Fruit fly (Drosophila melanogaster) whole organism, adult: ENCODE data around the gene CG13482.
A peak's percentile ranks its signal among the peaks of the same experiment; 100 is the strongest.

Source experiments
- CG11617 ChIP-seq: fragments of 200-800 bp; sonication (Bioruptor generic); optimal IDR thresholded peaks from 2 replicates; lab custom pipeline; 2017; ENCODE audit warnings: mild to moderate bottlenecking, missing biosample characterization, missing genetic modification reagents, missing genetic modification characterization
- CG12768 ChIP-seq: fragments of 200-800 bp; sonication (Bioruptor generic); optimal IDR thresholded peaks from 2 replicates; lab custom pipeline; 2017; ENCODE audit warnings: missing biosample characterization, missing genetic modification characterization, mild to moderate bottlenecking, moderate library complexity, missing genetic modification reagents
- CG14711 ChIP-seq: fragments of 200-800 bp; sonication (Bioruptor generic); optimal IDR thresholded peaks from 2 replicates; lab custom pipeline; 2018; ENCODE audit warnings: missing biosample characterization, mild to moderate bottlenecking, missing genetic modification characterization, moderate library complexity
- CG1620 ChIP-seq: fragments of 200-800 bp; sonication (Bioruptor generic); optimal IDR thresholded peaks from 2 replicates; lab custom pipeline; 2016; ENCODE audit warnings: missing biosample characterization, missing genetic modification characterization
- CG33017 ChIP-seq: fragments of 200-800 bp; sonication (Bioruptor generic); optimal IDR thresholded peaks from 2 replicates; lab custom pipeline; 2018; ENCODE audit warnings: missing biosample characterization, mild to moderate bottlenecking, missing genetic modification characterization, moderate library complexity
- CG5204 ChIP-seq: fragments of 200-800 bp; sonication (Bioruptor generic); optimal IDR thresholded peaks from 2 replicates; lab custom pipeline; 2016; ENCODE audit warnings: missing biosample characterization, missing genetic modification characterization
- CG7045 ChIP-seq: fragments of 200-800 bp; sonication (Bioruptor generic); optimal IDR thresholded peaks from 2 replicates; lab custom pipeline; 2017; ENCODE audit warnings: missing biosample characterization, mild to moderate bottlenecking, missing genetic modification characterization
- CG7101 ChIP-seq: fragments of 200-800 bp; sonication (Bioruptor generic); optimal IDR thresholded peaks from 2 replicates; lab custom pipeline; 2018; ENCODE audit warnings: missing biosample characterization, mild to moderate bottlenecking, missing genetic modification characterization, moderate library complexity
- Clk ChIP-seq: fragments of 200-800 bp; sonication (Bioruptor generic); optimal IDR thresholded peaks from 2 replicates; lab custom pipeline; 2017; ENCODE audit warnings: missing biosample characterization, missing genetic modification characterization
- Crg-1 ChIP-seq: fragments of 200-800 bp; sonication (Bioruptor generic); optimal IDR thresholded peaks from 2 replicates; lab custom pipeline; 2016; ENCODE audit warnings: missing biosample characterization, missing genetic modification characterization
- Hr96 ChIP-seq: fragments of 200-800 bp; sonication (Bioruptor generic); optimal IDR thresholded peaks from 2 replicates; lab custom pipeline; 2016; ENCODE audit warnings: missing biosample characterization, missing genetic modification characterization
- Mnt ChIP-seq: fragments of 200-800 bp; sonication (Bioruptor generic); optimal IDR thresholded peaks from 2 replicates; lab custom pipeline; 2016; ENCODE audit warnings: missing biosample characterization, mild to moderate bottlenecking, missing genetic modification characterization
- bab1 ChIP-seq: fragments of 200-800 bp; sonication (Bioruptor generic); optimal IDR thresholded peaks from 3 replicates; lab custom pipeline; 2019; ENCODE audit warnings: missing biosample characterization, mild to moderate bottlenecking, missing genetic modification characterization, moderate library complexity
- cic ChIP-seq: fragments of 200-800 bp; sonication (Bioruptor generic); optimal IDR thresholded peaks from 2 replicates; lab custom pipeline; 2017; ENCODE audit warnings: missing biosample characterization, mild to moderate bottlenecking, missing genetic modification characterization, moderate library complexity
- cnc ChIP-seq, 2 experiments: fragments of >200 bp; optimal IDR thresholded peaks; 2 replicates each; lab custom pipeline; 2017
- kay ChIP-seq: fragments of 200-800 bp; sonication (Bioruptor generic); peaks from one replicate; lab custom pipeline; 2016; ENCODE audit warnings: missing biosample characterization, missing genetic modification characterization, borderline replicate concordance
- ovo ChIP-seq: fragments of 200-800 bp; sonication (Bioruptor generic); optimal IDR thresholded peaks from 2 replicates; lab custom pipeline; 2016; ENCODE audit warnings: missing biosample characterization, missing genetic modification characterization
- pad ChIP-seq: fragments of 200-800 bp; sonication (Bioruptor generic); optimal IDR thresholded peaks from 3 replicates; lab custom pipeline; 2017; ENCODE audit warnings: missing biosample characterization, missing genetic modification characterization, mild to moderate bottlenecking, moderate library complexity, missing genetic modification reagents
- tj ChIP-seq: fragments of 200-800 bp; sonication (Bioruptor generic); optimal IDR thresholded peaks from 3 replicates; lab custom pipeline; 2017; ENCODE audit warnings: missing biosample characterization, mild to moderate bottlenecking, missing genetic modification characterization, moderate library complexity
- toe ChIP-seq: fragments of 200-800 bp; sonication (Bioruptor generic); optimal IDR thresholded peaks from 2 replicates; lab custom pipeline; 2016; ENCODE audit warnings: missing biosample characterization, missing genetic modification characterization

The CG13482 gene

dm6 chr3L:14303225-14303624 is 25.9 kb upstream of the CG13482 start:
- TF ChIP-seq kay (GFP tag; lab: Kevin White, UChicago) (peak; percentile 54), Mnt (GFP tag; lab: Kevin White, UChicago) (no peak)

dm6 chr3L:14303848-14304247 is 25.3 kb upstream of the CG13482 start:
- TF ChIP-seq tj (GFP tag; lab: Kevin White, UChicago) (no peak), ovo (GFP tag; lab: Kevin White, UChicago) (no peak), Crg-1 (GFP tag; lab: Kevin White, UChicago) (no peak), cic (no peak), Clk (GFP tag; lab: Kevin White, UChicago) (no peak)

- TF ChIP-seq pad, result no peak
- TF ChIP-seq Mnt (GFP tag; lab: Kevin White, UChicago), result no peak
- no peak for TF ChIP-seq Crg-1 (GFP tag; lab: Kevin White, UChicago)
- TF ChIP-seq Clk (GFP tag; lab: Kevin White, UChicago), result no peak
- TF ChIP-seq kay (GFP tag; lab: Kevin White, UChicago), result no peak
- no peak for TF ChIP-seq CG7045 (GFP tag; lab: Kevin White, UChicago)
- TF ChIP-seq cic, result no peak
- no peak for TF ChIP-seq bab1 (GFP tag; lab: Kevin White, UChicago)
- no peak for TF ChIP-seq toe (GFP tag; lab: Kevin White, UChicago)
- TF ChIP-seq cnc (optimal IDR thresholded peaks at IDR 0.05; lab: Kevin White, UChicago), result no peak
- no peak for TF ChIP-seq CG33017 (tag; lab: Kevin White, UChicago)
- no peak for TF ChIP-seq CG7101 (tag; lab: Kevin White, UChicago)
- no peak for TF ChIP-seq Hr96
- no peak for TF ChIP-seq CG1620 (GFP tag; lab: Kevin White, UChicago)
- no peak for TF ChIP-seq tj (GFP tag; lab: Kevin White, UChicago)
- no peak for TF ChIP-seq CG11617
- TF ChIP-seq CG14711 (tag; lab: Kevin White, UChicago), result no peak
- no peak for TF ChIP-seq CG5204 (GFP tag; lab: Kevin White, UChicago)
These were observed 20.1 kb upstream of the CG13482 start for dm6 chr3L:14309030-14309429.

dm6 chr3L:14319192-14319591 is 10.0 kb upstream of the CG13482 start:
- no peak for TF ChIP-seq Hr96
- no peak for TF ChIP-seq pad
- no peak for TF ChIP-seq CG14711 (tag; lab: Kevin White, UChicago)
- TF ChIP-seq CG7045 (GFP tag; lab: Kevin White, UChicago), result no peak
- no peak for TF ChIP-seq Clk (GFP tag; lab: Kevin White, UChicago)
- no peak for TF ChIP-seq bab1 (GFP tag; lab: Kevin White, UChicago)
- TF ChIP-seq ovo (GFP tag; lab: Kevin White, UChicago), result no peak
- TF ChIP-seq Mnt (GFP tag; lab: Kevin White, UChicago), result no peak
- no peak for TF ChIP-seq CG7101 (tag; lab: Kevin White, UChicago)

dm6 chr3L:14320571-14320970 is 8.6 kb upstream of the CG13482 start:
- no peak for TF ChIP-seq CG7101 (tag; lab: Kevin White, UChicago)
- TF ChIP-seq Mnt (GFP tag; lab: Kevin White, UChicago), result no peak
- TF ChIP-seq ovo (GFP tag; lab: Kevin White, UChicago), result no peak
- no peak for TF ChIP-seq CG5204 (GFP tag; lab: Kevin White, UChicago)
- no peak for TF ChIP-seq CG12768 (GFP tag; lab: Kevin White, UChicago)
- no peak for TF ChIP-seq tj (GFP tag; lab: Kevin White, UChicago)
- TF ChIP-seq bab1 (GFP tag; lab: Kevin White, UChicago), result no peak

DNA sequence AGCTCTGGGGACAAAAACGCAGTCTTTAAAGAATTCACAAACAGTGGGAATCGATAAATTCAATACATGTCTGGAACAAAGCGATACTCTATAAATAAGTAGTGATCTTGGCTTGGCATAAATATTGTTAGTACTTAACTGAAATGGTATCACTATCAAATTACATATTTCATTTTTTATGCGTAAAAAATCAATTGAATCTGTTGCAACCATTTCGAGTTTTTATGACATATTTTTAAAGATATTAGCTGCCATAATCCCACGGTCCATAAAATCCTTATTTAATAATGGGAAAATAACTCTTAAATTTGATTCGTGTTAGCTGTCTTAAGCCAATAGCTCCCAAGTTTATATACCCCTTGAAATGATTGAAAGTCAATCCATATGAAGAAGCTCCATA is 7.7 kb upstream of the CG13482 start:
- TF ChIP-seq Hr96, result no peak
- no peak for TF ChIP-seq kay (GFP tag; lab: Kevin White, UChicago)

DNA sequence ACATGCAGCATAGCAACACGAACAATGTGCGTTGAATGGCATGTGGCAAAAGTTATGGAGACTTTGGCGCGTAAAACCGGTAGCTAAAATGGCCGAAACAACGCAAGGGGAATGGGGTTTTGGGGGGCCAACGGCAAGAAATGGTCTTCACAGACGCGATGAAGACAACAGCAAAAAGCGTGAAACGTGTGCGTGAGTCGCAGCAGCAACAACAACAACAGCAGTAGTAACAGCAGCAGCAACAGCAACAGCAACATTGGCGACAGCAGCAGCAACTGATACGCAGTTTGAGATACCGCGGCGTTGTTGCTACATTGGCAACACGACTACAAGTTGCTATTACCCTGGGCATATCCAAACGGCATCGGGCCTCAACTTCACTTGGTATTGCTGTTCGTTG is 7.3 kb upstream of the CG13482 start:
- no peak for TF ChIP-seq Mnt (GFP tag; lab: Kevin White, UChicago)
- TF ChIP-seq Crg-1 (GFP tag; lab: Kevin White, UChicago), result no peak
- no peak for TF ChIP-seq cic
- no peak for TF ChIP-seq CG11617
- no peak for TF ChIP-seq bab1 (GFP tag; lab: Kevin White, UChicago)
- no peak for TF ChIP-seq CG12768 (GFP tag; lab: Kevin White, UChicago)
- no peak for TF ChIP-seq CG7045 (GFP tag; lab: Kevin White, UChicago)
- TF ChIP-seq Clk (GFP tag; lab: Kevin White, UChicago), result no peak
- no peak for TF ChIP-seq kay (GFP tag; lab: Kevin White, UChicago)
- no peak for TF ChIP-seq CG33017 (tag; lab: Kevin White, UChicago)

DNA sequence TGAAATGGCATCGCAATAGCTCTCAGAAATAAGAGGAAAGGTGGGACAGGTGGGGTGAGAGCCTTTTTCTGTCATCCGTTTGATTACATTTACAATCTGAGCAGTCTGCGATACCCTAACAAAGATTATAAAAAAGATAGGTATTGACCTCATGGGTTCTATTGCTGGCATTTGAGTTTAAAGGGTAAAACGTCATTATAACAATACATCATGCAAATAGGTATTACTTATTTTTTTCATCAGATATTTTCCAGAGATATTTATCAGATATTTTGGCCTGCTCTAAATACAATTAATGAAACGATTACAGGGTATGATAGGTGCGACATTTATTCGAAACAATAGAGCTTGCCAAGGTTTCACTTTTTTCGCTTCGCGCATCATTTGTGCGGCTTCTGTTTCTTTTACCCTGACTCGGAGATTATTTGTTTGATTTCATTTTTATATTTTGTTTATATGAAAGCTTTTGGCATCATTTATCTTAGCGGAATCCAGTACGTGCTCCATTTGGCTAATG is 6.8 kb upstream of the CG13482 start:
- TF ChIP-seq CG11617 (no peak), CG7045 (GFP tag; lab: Kevin White, UChicago) (no peak), Crg-1 (GFP tag; lab: Kevin White, UChicago) (no peak), bab1 (GFP tag; lab: Kevin White, UChicago) (no peak), tj (GFP tag; lab: Kevin White, UChicago) (peak; percentile 71), Mnt (GFP tag; lab: Kevin White, UChicago) (no peak), CG1620 (GFP tag; lab: Kevin White, UChicago) (no peak), cic (no peak), CG5204 (GFP tag; lab: Kevin White, UChicago) (no peak)
